Worm (Caenorhabditis elegans): ENCODE measurements around the gene F56D6.19.
"Not testable (repeated sequence)": the region's sequence is repeated elsewhere in the genome, so short reads cannot be mapped to it uniquely, and the experiment has no call there.

The F56D6.19 gene

DNA sequence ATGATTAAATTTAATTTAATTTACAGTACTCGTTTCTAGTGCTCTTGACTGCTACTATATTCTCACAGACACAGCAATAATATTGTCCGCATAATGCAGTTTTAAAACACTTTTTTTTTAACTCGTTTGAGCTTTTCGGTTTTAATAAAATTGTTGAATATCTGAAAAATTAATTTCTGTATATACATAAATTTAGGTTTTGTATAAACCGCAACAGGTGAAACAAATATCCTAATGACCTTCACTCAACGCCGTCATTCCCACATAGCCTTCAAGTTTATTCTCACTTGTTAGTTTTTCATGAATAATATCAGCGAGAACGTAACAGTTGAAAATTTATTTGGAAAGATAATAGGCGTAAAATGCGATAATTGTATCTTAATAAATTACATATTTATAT is 4.9 kb downstream of the F56D6.19 start, which contains the start of gene srz-19:
Gene srz-19, plus strand, starts transcription at position 301 of the 400 bp plus-strand sequence.
- TF ChIP-seq ztf-6 (GFP tag; IDR thresholded peaks at IDR 0.05) (no peak), madf-3 (GFP tag; IDR thresholded peaks at IDR 0.05) (no peak), cebp-1 (GFP tag; IDR thresholded peaks at IDR 0.05) (no peak), cebp-1 (tag; optimal IDR thresholded peaks at IDR 0.05) (no peak), lsy-27 (tag; optimal IDR thresholded peaks at IDR 0.05; ENCODE audit: borderline replicate concordance, insufficient read depth) (no peak), pha-4 (tag; optimal IDR thresholded peaks at IDR 0.05) (no peak), sdz-38 (tag; optimal IDR thresholded peaks at IDR 0.05) (no peak), dox-1 (GFP tag; IDR thresholded peaks at IDR 0.05) (no peak), bed-1 (GFP tag; IDR thresholded peaks at IDR 0.05) (no peak), ceh-79 (tag; optimal IDR thresholded peaks at IDR 0.05) (no peak), B0336.3 (GFP tag; IDR thresholded peaks at IDR 0.05) (no peak), unc-130 (GFP tag; optimal IDR thresholded peaks at IDR 0.05) (no peak)

ce11 chrIV:3921898-3922297 is 7.3 kb downstream of the F56D6.19 start, which contains the start of gene clec-67:
clec-67 (plus strand) TSS chrIV:3922165.
- TF ChIP-seq F57A8.1 (GFP tag; optimal IDR thresholded peaks at IDR 0.05) (no peak), lag-1 (GFP tag; IDR thresholded peaks at IDR 0.05) (no peak), nhr-80 (tag; optimal IDR thresholded peaks at IDR 0.05) (peak; percentile 44)

DNA sequence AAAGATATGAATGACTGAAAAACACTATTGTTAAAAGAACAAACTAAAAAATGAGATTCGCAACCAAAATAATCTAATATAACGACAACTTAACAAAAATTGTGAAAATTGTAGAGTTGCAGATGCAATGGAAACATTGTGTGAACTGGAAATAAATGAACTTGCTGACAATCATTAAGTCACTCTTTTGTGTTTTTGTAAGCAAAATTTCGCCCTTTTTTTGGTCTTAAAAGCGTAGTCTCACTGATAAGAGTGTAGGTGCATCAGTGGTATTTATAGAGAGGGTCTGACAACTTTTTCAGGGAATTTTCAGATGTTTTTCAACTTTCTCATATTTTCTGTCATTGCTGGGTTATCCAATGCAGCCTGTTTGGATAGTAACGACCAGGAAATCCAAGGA is 11.6 kb downstream of the F56D6.19 start, which contains the start of gene clec-68:
Gene clec-68, plus strand, starts transcription at position 301 of the 400 bp plus-strand sequence.
- TF ChIP-seq T26A5.8 (tag; optimal IDR thresholded peaks at IDR 0.05) = no peak
- TF ChIP-seq nhr-90 (tag; optimal IDR thresholded peaks at IDR 0.05) = no peak
- no peak for TF ChIP-seq Y67H2A.10 (GFP tag; conservative IDR thresholded peaks at IDR 0.05)
- TF ChIP-seq nfya-2 (GFP tag; IDR thresholded peaks at IDR 0.05) = no peak
- no peak for TF ChIP-seq egl-44 (GFP tag; IDR thresholded peaks at IDR 0.05)
- no peak for TF ChIP-seq akir-1 (GFP tag; optimal IDR thresholded peaks at IDR 0.05)
- no peak for TF ChIP-seq ztf-6 (GFP tag; IDR thresholded peaks at IDR 0.05)
- TF ChIP-seq Y79H2A.3 (GFP tag; conservative IDR thresholded peaks at IDR 0.05) = no peak
- TF ChIP-seq snpc-1.3 (tag; optimal IDR thresholded peaks at IDR 0.05; ENCODE audit: insufficient read depth) = no peak
- TF ChIP-seq lin-26 (GFP tag; IDR thresholded peaks at IDR 0.05) = no peak
- no peak for TF ChIP-seq ztf-18 (tag; optimal IDR thresholded peaks at IDR 0.05)
- no peak for TF ChIP-seq egrh-3 (GFP tag; IDR thresholded peaks at IDR 0.05)
- no peak for TF ChIP-seq chd-7 (tag; optimal IDR thresholded peaks at IDR 0.05)
- no peak for TF ChIP-seq F33H1.4 (GFP tag; IDR thresholded peaks at IDR 0.05)
- no peak for TF ChIP-seq mel-28 (tag; optimal IDR thresholded peaks at IDR 0.05; ENCODE audit: borderline replicate concordance)
- TF ChIP-seq F52B5.7 (tag; optimal IDR thresholded peaks at IDR 0.05) = no peak
- TF ChIP-seq hrde-1 (tag; optimal IDR thresholded peaks at IDR 0.05; ENCODE audit: borderline replicate concordance) = no peak
- no peak for TF ChIP-seq lsy-27 (tag; optimal IDR thresholded peaks at IDR 0.05; ENCODE audit: borderline replicate concordance, insufficient read depth)
- no peak for TF ChIP-seq mxl-1 (tag; optimal IDR thresholded peaks at IDR 0.05)

DNA sequence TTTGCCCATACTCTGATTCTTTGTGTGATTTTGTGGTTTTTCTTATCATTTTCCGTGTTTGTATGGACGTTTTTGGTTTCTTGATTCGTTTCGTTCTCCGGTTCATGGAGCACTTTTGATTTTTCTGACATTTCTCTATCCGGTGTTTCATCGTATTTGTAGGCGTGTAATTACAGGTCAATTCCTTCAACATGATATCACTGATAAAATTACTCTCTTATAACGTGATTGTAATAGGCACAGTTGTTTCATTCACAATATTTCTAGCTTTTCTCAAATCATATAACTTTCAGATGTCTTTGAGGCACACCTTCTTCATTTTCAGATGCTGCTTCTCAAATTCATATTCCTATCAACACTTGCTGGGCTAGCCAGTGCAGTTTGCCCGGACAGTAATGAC is 17.8 kb downstream of the F56D6.19 start, which contains the start of gene clec-70:
Gene clec-70, plus strand, starts transcription at position 301 of the 400 bp plus-strand sequence.
- TF ChIP-seq B0261.1, hlh-12, pha-4 (tag; optimal IDR thresholded peaks at IDR 0.05): not testable (repeated sequence)

All from whole organism, young adult.